Worm (Caenorhabditis elegans): ENCODE results near the gene acl-7.

Gene acl-7

DNA sequence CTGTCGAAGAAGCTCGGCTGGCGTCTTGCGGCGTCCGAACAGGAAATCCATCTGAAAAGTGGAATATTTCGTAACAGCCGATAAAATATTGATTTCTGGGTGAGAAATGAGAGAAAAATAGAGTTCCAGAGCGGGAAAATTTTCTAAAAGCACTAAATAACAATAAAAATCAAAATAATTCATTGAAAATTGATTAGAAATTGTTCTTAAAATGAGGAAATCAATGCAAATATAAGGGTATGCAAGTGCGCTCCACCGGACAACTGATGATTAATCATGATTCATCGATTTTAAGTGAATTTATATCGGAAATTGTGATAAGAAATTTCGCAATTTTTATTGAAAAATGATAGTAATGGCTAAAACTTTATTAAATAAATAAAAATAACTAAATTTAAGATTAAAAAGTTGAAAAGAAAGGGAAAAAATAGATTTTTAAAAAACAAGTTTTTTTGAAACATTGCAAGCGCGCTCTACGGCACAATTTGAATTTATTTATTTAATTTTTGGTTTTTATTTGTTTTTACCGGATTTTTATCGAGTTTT, 48.0 kb downstream of the acl-7 start, which contains the start of the genes vps-2 and tiar-2:
Gene vps-2, minus strand, starts transcription at position 51 of the 546 bp plus-strand sequence.
Gene tiar-2, plus strand, starts transcription at position 520 of the 546 bp plus-strand sequence.
- no peak for TF ChIP-seq nhr-28 (tag; optimal IDR thresholded peaks at IDR 0.05)
- TF ChIP-seq elt-2 (tag; optimal IDR thresholded peaks at IDR 0.05): peak; percentile 61
- peak; percentile 98 for TF ChIP-seq pqm-1 (tag; optimal IDR thresholded peaks at IDR 0.05)
- TF ChIP-seq snpc-4 (tag; optimal IDR thresholded peaks at IDR 0.05): peak; percentile 80
- TF ChIP-seq nhr-237 (tag; optimal IDR thresholded peaks at IDR 0.05): no peak
- TF ChIP-seq aly-2 (tag; optimal IDR thresholded peaks at IDR 0.05): no peak
- TF ChIP-seq skn-1 (tag; optimal IDR thresholded peaks at IDR 0.05): peak; percentile 93
- peak; percentile 25 for TF ChIP-seq nhr-23 (tag; optimal IDR thresholded peaks at IDR 0.05)
- no peak for TF ChIP-seq nhr-76 (tag; optimal IDR thresholded peaks at IDR 0.05)
- peak; percentile 57 for TF ChIP-seq jun-1 (tag; optimal IDR thresholded peaks at IDR 0.05)
- peak; percentile 23 for TF ChIP-seq nfya-1 (tag; optimal IDR thresholded peaks at IDR 0.05; ENCODE audit: insufficient read depth)
- TF ChIP-seq fos-1 (tag; optimal IDR thresholded peaks at IDR 0.05): peak; percentile 89
- peak; percentile 75 for TF ChIP-seq ceh-28 (tag; optimal IDR thresholded peaks at IDR 0.05)
- TF ChIP-seq pha-4 (tag; optimal IDR thresholded peaks at IDR 0.05): peak; percentile 89
- TF ChIP-seq ceh-9 (tag; optimal IDR thresholded peaks at IDR 0.05): no peak
- TF ChIP-seq tbx-2 (tag; optimal IDR thresholded peaks at IDR 0.05): no peak
- TF ChIP-seq zag-1 (tag; optimal IDR thresholded peaks at IDR 0.05): no peak
- TF ChIP-seq ceh-82 (tag; optimal IDR thresholded peaks at IDR 0.05): no peak
- peak; percentile 33 for TF ChIP-seq R02D3.7 (tag; optimal IDR thresholded peaks at IDR 0.05)
- TF ChIP-seq lin-15B (tag; optimal IDR thresholded peaks at IDR 0.05): peak; percentile 85
- TF ChIP-seq eor-1 (tag; optimal IDR thresholded peaks at IDR 0.05): peak in 1 of 2 experiments; percentile 60

DNA sequence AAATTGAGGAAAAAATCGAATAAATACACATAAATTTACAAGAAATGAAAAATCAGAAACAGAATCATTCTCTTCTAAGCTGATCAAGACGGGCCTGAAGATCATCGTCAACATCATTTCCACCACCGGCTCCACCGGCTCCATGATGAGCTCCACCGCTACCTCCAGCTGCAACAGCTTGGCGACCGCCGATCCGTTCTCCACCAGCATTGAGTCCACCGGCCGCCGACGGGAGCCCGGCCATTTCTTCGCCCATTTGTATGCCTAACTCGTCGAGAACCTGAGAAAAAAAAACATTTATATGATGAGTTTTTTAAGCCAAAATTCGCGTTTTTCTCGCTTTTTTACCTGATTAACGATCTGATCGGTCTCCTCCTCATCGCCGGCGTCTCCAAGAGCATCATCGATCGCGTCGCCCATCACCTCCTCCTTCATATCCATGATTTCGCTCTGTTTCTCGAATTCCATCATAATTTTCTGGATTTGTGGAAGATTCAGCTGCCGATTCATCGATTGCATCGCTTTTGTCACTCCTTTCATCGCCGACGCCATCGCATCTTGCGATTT, 48.9 kb downstream of the acl-7 start:
- TF ChIP-seq nhr-43 (tag; optimal IDR thresholded peaks at IDR 0.05; ENCODE audit: poor library complexity, severe bottlenecking) (no peak), nhr-11 (tag; optimal IDR thresholded peaks at IDR 0.05) (no peak), nhr-77 (tag; optimal IDR thresholded peaks at IDR 0.05) (no peak), mml-1 (tag; optimal IDR thresholded peaks at IDR 0.05) (no peak), elt-1 (tag; optimal IDR thresholded peaks at IDR 0.05) (no peak), pha-4 (tag; optimal IDR thresholded peaks at IDR 0.05) (no peak), ceh-16 (tag; optimal IDR thresholded peaks at IDR 0.05) (no peak), pqm-1 (tag; optimal IDR thresholded peaks at IDR 0.05) (no peak), nhr-67 (tag; optimal IDR thresholded peaks at IDR 0.05) (no peak), nhr-28 (tag; optimal IDR thresholded peaks at IDR 0.05) (no peak), lin-15B (tag; optimal IDR thresholded peaks at IDR 0.05) (no peak), zag-1 (tag; optimal IDR thresholded peaks at IDR 0.05) (no peak), snpc-4 (tag; optimal IDR thresholded peaks at IDR 0.05) (no peak), nhr-76 (tag; optimal IDR thresholded peaks at IDR 0.05) (no peak), sea-2 (GFP tag; optimal IDR thresholded peaks at IDR 0.05) (no peak), elt-3 (tag; optimal IDR thresholded peaks at IDR 0.05) (no peak)

DNA sequence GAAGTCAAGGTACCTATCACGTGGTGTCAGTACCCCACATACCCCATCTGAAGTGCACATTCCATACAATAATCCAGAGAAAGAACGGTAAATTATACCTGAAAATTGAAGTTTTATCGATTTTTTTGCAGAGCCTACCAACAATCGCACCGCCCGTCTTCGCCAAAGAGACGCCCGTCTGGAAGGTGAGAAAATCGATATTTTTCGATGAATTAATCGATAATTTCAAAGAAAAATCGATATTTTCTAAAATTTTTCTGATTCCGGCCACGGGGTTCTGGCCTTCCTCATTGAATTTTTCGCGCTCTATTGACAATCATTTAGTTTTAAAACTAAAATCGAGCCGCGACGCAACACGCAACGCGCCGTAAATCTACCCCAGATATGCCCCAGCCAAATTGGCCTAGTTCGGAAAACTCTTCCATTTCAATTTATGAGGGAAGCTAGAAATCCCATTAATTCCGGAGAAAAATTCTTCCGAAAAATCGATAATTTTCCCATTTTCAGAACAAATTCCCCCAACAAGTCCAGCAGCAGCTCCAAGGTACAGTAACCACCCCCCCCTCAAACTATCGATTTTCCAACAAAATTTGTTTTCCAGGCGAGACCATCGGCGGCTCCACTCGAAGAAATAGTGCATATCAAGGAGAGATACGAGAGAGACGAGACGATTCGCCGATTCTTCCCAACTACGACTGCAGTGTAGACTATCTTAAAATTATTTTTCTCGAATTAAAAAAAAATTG, 49.6 kb downstream of the acl-7 start:
- TF ChIP-seq egl-27 (tag; optimal IDR thresholded peaks at IDR 0.05): no peak
- no peak for TF ChIP-seq unc-62 (GFP tag; optimal IDR thresholded peaks at IDR 0.05)
- no peak for TF ChIP-seq mdl-1 (tag; optimal IDR thresholded peaks at IDR 0.05)
- no peak for TF ChIP-seq elt-3 (tag; optimal IDR thresholded peaks at IDR 0.05)
- no peak for TF ChIP-seq jun-1 (tag; optimal IDR thresholded peaks at IDR 0.05)
- no peak for TF ChIP-seq nhr-237 (tag; optimal IDR thresholded peaks at IDR 0.05)
- peak; percentile 81 for TF ChIP-seq ceh-28 (tag; optimal IDR thresholded peaks at IDR 0.05)
- no peak for TF ChIP-seq nhr-77 (tag; optimal IDR thresholded peaks at IDR 0.05)
- no peak for TF ChIP-seq nhr-25 (tag; optimal IDR thresholded peaks at IDR 0.05)

DNA sequence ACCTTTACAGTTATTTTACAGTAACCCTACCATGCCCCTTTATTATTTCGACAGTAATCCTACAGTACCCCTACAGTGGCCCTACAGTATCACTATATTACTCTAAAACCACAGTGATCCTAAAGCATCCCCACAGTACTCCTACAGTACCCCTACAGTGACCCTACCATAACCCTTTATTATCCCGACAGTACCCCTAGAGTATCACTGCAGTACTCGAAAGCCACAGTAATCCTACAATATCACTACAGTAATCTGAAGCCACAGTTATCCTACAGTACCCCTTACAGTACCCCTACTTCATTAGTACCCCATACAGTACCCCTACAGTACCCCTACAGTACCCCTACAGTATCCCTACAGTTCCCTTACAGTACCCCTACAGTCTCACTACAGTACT, 51.8 kb downstream of the acl-7 start:
- TF ChIP-seq nhr-28 (tag; optimal IDR thresholded peaks at IDR 0.05) (no peak), fkh-10 (GFP tag; optimal IDR thresholded peaks at IDR 0.05) (no peak), fkh-2 (tag; optimal IDR thresholded peaks at IDR 0.05) (no peak), nhr-43 (tag; optimal IDR thresholded peaks at IDR 0.05; ENCODE audit: poor library complexity, severe bottlenecking) (no peak), lsy-12 (tag; optimal IDR thresholded peaks at IDR 0.05) (no peak), egl-5 (tag; optimal IDR thresholded peaks at IDR 0.05) (no peak), nhr-76 (tag; optimal IDR thresholded peaks at IDR 0.05) (no peak), ceh-9 (tag; optimal IDR thresholded peaks at IDR 0.05) (no peak), ztf-11 (tag; optimal IDR thresholded peaks at IDR 0.05) (no peak), pha-4 (tag; optimal IDR thresholded peaks at IDR 0.05) (no peak), nhr-67 (tag; optimal IDR thresholded peaks at IDR 0.05) (no peak), fos-1 (tag; optimal IDR thresholded peaks at IDR 0.05) (no peak), ceh-28 (tag; optimal IDR thresholded peaks at IDR 0.05) (no peak), nhr-77 (tag; optimal IDR thresholded peaks at IDR 0.05) (no peak), eor-1 (tag; optimal IDR thresholded peaks at IDR 0.05) (no peak)

Data from whole organism, L3 larva.